Worm (Caenorhabditis elegans) whole organism, mixed stage, embryonic: ENCODE results near the gene B0280.17.

Source experiments
- M03D4.4 ChIP-seq: sonication (generic microtip); optimal IDR thresholded peaks from 2 replicates; lab custom pipeline; 2017; ENCODE audit warnings: mild to moderate bottlenecking, missing genetic modification characterization, missing compliant biosample characterization
- bed-3 ChIP-seq: fragments of 200-800 bp; sonication (Bioruptor generic); optimal IDR thresholded peaks from 3 replicates; lab custom pipeline; 2018; ENCODE audit warnings: mild to moderate bottlenecking, missing genetic modification characterization, moderate library complexity, missing compliant biosample characterization
- ceh-39 ChIP-seq: fragments of 150-350 bp; optimal IDR thresholded peaks from 2 replicates; lab custom pipeline; 2014; ENCODE audit warnings: missing biosample characterization, missing genetic modification characterization
- ceh-43 ChIP-seq: fragments of 200-800 bp; sonication (Bioruptor generic); optimal IDR thresholded peaks from 2 replicates; lab custom pipeline; 2018; ENCODE audit warnings: mild to moderate bottlenecking, missing genetic modification characterization, moderate library complexity, missing compliant biosample characterization
- ceh-83 ChIP-seq: fragments of 200-800 bp; sonication (Bioruptor generic); optimal IDR thresholded peaks from 2 replicates; lab custom pipeline; 2018; ENCODE audit warnings: mild to moderate bottlenecking, missing genetic modification characterization, missing compliant biosample characterization
- ces-1 ChIP-seq: fragments of 150-350 bp; optimal IDR thresholded peaks from 2 replicates; lab custom pipeline; 2014; ENCODE audit warnings: missing biosample characterization, missing genetic modification reagents, missing genetic modification characterization
- cnd-1 ChIP-seq: fragments of 200-800 bp; sonication (Bioruptor generic); optimal IDR thresholded peaks from 2 replicates; lab custom pipeline; 2018; ENCODE audit warnings: mild to moderate bottlenecking, missing genetic modification characterization, missing compliant biosample characterization
- drap-1 ChIP-seq: fragments of 200-800 bp; sonication (Bioruptor generic); optimal IDR thresholded peaks from 3 replicates; lab custom pipeline; 2018; ENCODE audit warnings: mild to moderate bottlenecking, missing genetic modification characterization, missing compliant biosample characterization
- elt-3 ChIP-seq: fragments of 150-350 bp; optimal IDR thresholded peaks from 2 replicates; lab custom pipeline; 2014; ENCODE audit warnings: missing biosample characterization, missing genetic modification characterization
- flh-1 ChIP-seq: fragments of 200-800 bp; sonication (Bioruptor generic); optimal IDR thresholded peaks from 2 replicates; lab custom pipeline; 2018; ENCODE audit warnings: mild to moderate bottlenecking, missing genetic modification characterization, moderate library complexity, missing compliant biosample characterization
- hlh-1 ChIP-seq: fragments of 150-350 bp; optimal IDR thresholded peaks from 2 replicates; lab custom pipeline; 2014; ENCODE audit warnings: missing biosample characterization, missing genetic modification reagents, missing genetic modification characterization
- lin-13 ChIP-seq: fragments of 150-350 bp; optimal IDR thresholded peaks from 2 replicates; lab custom pipeline; 2014; ENCODE audit warnings: missing biosample characterization, missing genetic modification characterization
- lin-32 ChIP-seq: fragments of 200-800 bp; sonication (Bioruptor generic); optimal IDR thresholded peaks from 2 replicates; lab custom pipeline; 2018; ENCODE audit warnings: mild to moderate bottlenecking, missing genetic modification characterization, missing compliant biosample characterization
- lsy-2 ChIP-seq: fragments of 150-350 bp; optimal IDR thresholded peaks from 2 replicates; lab custom pipeline; 2014; ENCODE audit warnings: missing biosample characterization, missing genetic modification characterization
- mab-5 ChIP-seq: fragments of 150-350 bp; optimal IDR thresholded peaks from 2 replicates; lab custom pipeline; 2014; ENCODE audit warnings: missing biosample characterization, missing genetic modification characterization
- mep-1 ChIP-seq: fragments of 150-350 bp; optimal IDR thresholded peaks from 2 replicates; lab custom pipeline; 2017; ENCODE audit warnings: missing biosample characterization, missing genetic modification reagents, missing genetic modification characterization, inconsistent platforms
- mls-2 ChIP-seq: sonication (generic microtip); optimal IDR thresholded peaks from 2 replicates; lab custom pipeline; 2016; ENCODE audit warnings: mild to moderate bottlenecking, missing genetic modification characterization, moderate library complexity, missing compliant biosample characterization
- nhr-12 ChIP-seq: fragments of 150-350 bp; optimal IDR thresholded peaks from 2 replicates; lab custom pipeline; 2014; ENCODE audit warnings: missing biosample characterization, missing genetic modification characterization
- nhr-2 ChIP-seq: fragments of 150-350 bp; optimal IDR thresholded peaks from 2 replicates; lab custom pipeline; 2014; ENCODE audit warnings: missing biosample characterization, missing genetic modification characterization
- nhr-237 ChIP-seq: fragments of 150-350 bp; optimal IDR thresholded peaks from 2 replicates; lab custom pipeline; 2014; ENCODE audit warnings: missing biosample characterization, missing genetic modification characterization
- nhr-28 ChIP-seq: fragments of 150-350 bp; optimal IDR thresholded peaks from 2 replicates; lab custom pipeline; 2014; ENCODE audit warnings: missing biosample characterization, missing genetic modification characterization
- nhr-76 ChIP-seq: sonication (generic microtip); optimal IDR thresholded peaks from 2 replicates; lab custom pipeline; 2017; ENCODE audit warnings: missing biosample characterization, missing genetic modification characterization
- pha-4 ChIP-seq: fragments of 150-350 bp; optimal IDR thresholded peaks from 2 replicates; lab custom pipeline; 2018; ENCODE audit warnings: missing biosample characterization, missing genetic modification reagents, missing genetic modification characterization
- sem-2 ChIP-seq: fragments of 200-800 bp; sonication (Bioruptor generic); optimal IDR thresholded peaks from 2 replicates; lab custom pipeline; 2018; ENCODE audit warnings: mild to moderate bottlenecking, missing genetic modification characterization, missing compliant biosample characterization
- snpc-4 ChIP-seq: fragments of 150-350 bp; optimal IDR thresholded peaks from 2 replicates; lab custom pipeline; 2014; ENCODE audit warnings: missing biosample characterization, missing genetic modification characterization
- sptf-1 ChIP-seq: sonication (generic microtip); optimal IDR thresholded peaks from 2 replicates; lab custom pipeline; 2017; ENCODE audit warnings: mild to moderate bottlenecking, missing genetic modification characterization, moderate library complexity, missing compliant biosample characterization
- tbx-8 ChIP-seq: fragments of 200-800 bp; sonication (Bioruptor generic); optimal IDR thresholded peaks from 2 replicates; lab custom pipeline; 2018; ENCODE audit warnings: mild to moderate bottlenecking, missing genetic modification characterization, moderate library complexity, missing compliant biosample characterization
- unc-120 ChIP-seq: sonication (generic microtip); optimal IDR thresholded peaks from 2 replicates; lab custom pipeline; 2017; ENCODE audit warnings: missing genetic modification characterization, missing compliant biosample characterization; ENCODE audit not compliant: poor library complexity, severe bottlenecking
- unc-39 ChIP-seq: fragments of 150-350 bp; optimal IDR thresholded peaks from 2 replicates; lab custom pipeline; 2014; ENCODE audit warnings: missing biosample characterization, missing genetic modification characterization
- unc-62 ChIP-seq: fragments of 150-350 bp; optimal IDR thresholded peaks from 2 replicates; lab custom pipeline; 2014; ENCODE audit warnings: missing biosample characterization, missing genetic modification reagents, missing genetic modification characterization
- zip-8 ChIP-seq: fragments of 150-350 bp; optimal IDR thresholded peaks from 2 replicates; lab custom pipeline; 2014; ENCODE audit warnings: missing biosample characterization, missing genetic modification characterization
- ztf-11 ChIP-seq: fragments of 150-350 bp; optimal IDR thresholded peaks from 2 replicates; lab custom pipeline; 2014; ENCODE audit warnings: missing biosample characterization, missing genetic modification characterization

B0280.17 gene

ce11 chrIII:7136015-7136414, at the start of gene B0280.17:
Gene B0280.17 (minus strand): TSS chrIII:7136115.
- TF ChIP-seq sem-2 (GFP tag; lab: Kevin White, UChicago) (no peak), cnd-1 (tag; lab: Kevin White, UChicago) (no peak), snpc-4 (tag; lab: Kevin White, UChicago) (no peak), hlh-1 (tag; lab: Kevin White, UChicago) (no peak), mls-2 (tag; lab: Kevin White, UChicago) (no peak), ceh-39 (no peak), ceh-83 (GFP tag; lab: Kevin White, UChicago) (no peak), tbx-8 (GFP tag; lab: Kevin White, UChicago) (no peak), zip-8 (tag; lab: Kevin White, UChicago) (no peak), bed-3 (no peak), ceh-43 (GFP tag; lab: Kevin White, UChicago) (no peak)

ce11 chrIII:7185473-7185872, 49.6 kb upstream of the B0280.17 start, which contains the start of gene F37C12.14:
Gene F37C12.14 (minus strand): TSS chrIII:7185573.
- TF ChIP-seq ces-1 (GFP tag; lab: Kevin White, UChicago) (no peak), ztf-11 (tag; lab: Kevin White, UChicago) (no peak), hlh-1 (tag; lab: Kevin White, UChicago) (no peak), cnd-1 (tag; lab: Kevin White, UChicago) (no peak)

- TF ChIP-seq unc-120 (tag; lab: Kevin White, UChicago) (no peak), lsy-2 (tag; lab: Kevin White, UChicago) (peak; percentile 70), nhr-237 (tag; lab: Kevin White, UChicago) (peak; percentile 47), sptf-1 (tag; lab: Kevin White, UChicago) (peak; percentile 4), nhr-76 (tag; lab: Kevin White, UChicago) (no peak), ztf-11 (tag; lab: Kevin White, UChicago) (no peak), ceh-39 (peak; percentile 24), zip-8 (tag; lab: Kevin White, UChicago) (no peak), hlh-1 (tag; lab: Kevin White, UChicago) (no peak), pha-4 (tag; lab: Kevin White, UChicago) (peak; percentile 82), cnd-1 (tag; lab: Kevin White, UChicago) (no peak), bed-3 (no peak), elt-3 (tag; lab: Kevin White, UChicago) (no peak), mls-2 (tag; lab: Kevin White, UChicago) (no peak), mab-5 (tag; lab: Kevin White, UChicago) (no peak), M03D4.4 (tag; lab: Kevin White, UChicago) (no peak), unc-62 (no peak), ces-1 (GFP tag; lab: Kevin White, UChicago) (peak; percentile 69)
Measured at ce11 chrIII:7184022-7184421, 48.1 kb upstream of the B0280.17 start, which contains the start of gene yju-2. Gene yju-2 (plus strand): TSS chrIII:7184336.

ce11 chrIII:7181822-7182221, 45.9 kb upstream of the B0280.17 start, which contains the start of gene epg-4:
Gene epg-4 (plus strand): TSS chrIII:7182167.
- TF ChIP-seq tbx-8 (GFP tag; lab: Kevin White, UChicago) (no peak), cnd-1 (tag; lab: Kevin White, UChicago) (no peak), nhr-28 (no peak), ceh-83 (GFP tag; lab: Kevin White, UChicago) (no peak), drap-1 (GFP tag; lab: Kevin White, UChicago) (no peak), nhr-2 (tag; lab: Kevin White, UChicago) (no peak), pha-4 (tag; lab: Kevin White, UChicago) (no peak), zip-8 (tag; lab: Kevin White, UChicago) (no peak), ces-1 (GFP tag; lab: Kevin White, UChicago) (no peak), unc-120 (tag; lab: Kevin White, UChicago) (no peak), elt-3 (tag; lab: Kevin White, UChicago) (no peak), lin-32 (no peak), mep-1 (tag; lab: Kevin White, UChicago) (peak; percentile 67), lin-13 (no peak), sptf-1 (tag; lab: Kevin White, UChicago) (peak; percentile 41), ztf-11 (tag; lab: Kevin White, UChicago) (no peak), unc-39 (no peak), mls-2 (tag; lab: Kevin White, UChicago) (peak; percentile 12), unc-62 (no peak), ceh-39 (no peak), nhr-76 (tag; lab: Kevin White, UChicago) (no peak), nhr-237 (tag; lab: Kevin White, UChicago) (no peak), flh-1 (GFP tag; lab: Kevin White, UChicago) (no peak), bed-3 (no peak), sem-2 (GFP tag; lab: Kevin White, UChicago) (no peak), lsy-2 (tag; lab: Kevin White, UChicago) (peak; percentile 7), mab-5 (tag; lab: Kevin White, UChicago) (no peak), hlh-1 (tag; lab: Kevin White, UChicago) (peak; percentile 8), nhr-12 (tag; lab: Kevin White, UChicago) (no peak)
- TF ChIP-seq, all 35 proteins: peak for 5
